Fruit fly (Drosophila melanogaster) Kc167 (cell line): ENCODE results near the gene CG17207.
"Not testable (repeated sequence)": the region's sequence is repeated elsewhere in the genome, so short reads cannot be mapped to it uniquely, and the experiment has no call there.

Experiments used
- Myc ChIP-seq: fragments of >200 bp; optimal IDR thresholded peaks from 2 replicates; lab custom pipeline; 2017; ENCODE audit warnings: missing external identifiers
- Sin3A ChIP-seq: fragments of >200 bp; optimal IDR thresholded peaks from 2 replicates; lab custom pipeline; 2018; ENCODE audit warnings: missing external identifiers
- h ChIP-seq: fragments of >200 bp; optimal IDR thresholded peaks from 3 replicates; lab custom pipeline; 2018; ENCODE audit warnings: missing external identifiers
- insv ChIP-seq: fragments of >200 bp; optimal IDR thresholded peaks from 3 replicates; lab custom pipeline; 2018; ENCODE audit warnings: missing external identifiers
- psq ChIP-seq: fragments of >200 bp; optimal IDR thresholded peaks from 2 replicates; lab custom pipeline; 2017; ENCODE audit warnings: missing external identifiers
- ttk ChIP-seq: sonication (Bioruptor generic); optimal IDR thresholded peaks from 2 replicates; lab custom pipeline; 2017; ENCODE audit warnings: missing external identifiers

CG17207 gene

DNA sequence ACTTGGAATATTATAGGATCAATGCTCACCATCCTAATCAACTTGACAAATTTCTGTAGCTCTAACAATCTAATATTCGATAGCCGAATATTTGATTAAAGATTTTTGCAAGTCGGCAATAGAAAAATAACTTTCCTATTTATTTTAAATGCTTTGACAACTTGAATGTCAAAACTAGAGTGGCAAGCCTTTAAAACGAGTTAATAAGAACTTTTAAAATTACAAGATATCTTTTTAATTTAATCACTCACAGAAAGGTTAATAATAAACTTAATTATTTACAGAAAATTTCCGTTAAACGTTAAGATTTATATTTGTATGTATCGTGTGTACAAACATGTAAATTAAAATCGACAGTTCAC, at the start of gene CG17207, which contains the start of gene CG46427:
Gene CG17207, minus strand, starts transcription at position 101 of the 362 bp plus-strand sequence.
Gene CG46427, minus strand, starts transcription at position 101 of the 362 bp plus-strand sequence.
- TF ChIP-seq psq (lab: Kevin White, UChicago) (no peak), insv (no peak), Sin3A (lab: Kevin White, UChicago) (no peak), Myc (lab: Kevin White, UChicago) (no peak), ttk (no peak), h (no peak)

DNA sequence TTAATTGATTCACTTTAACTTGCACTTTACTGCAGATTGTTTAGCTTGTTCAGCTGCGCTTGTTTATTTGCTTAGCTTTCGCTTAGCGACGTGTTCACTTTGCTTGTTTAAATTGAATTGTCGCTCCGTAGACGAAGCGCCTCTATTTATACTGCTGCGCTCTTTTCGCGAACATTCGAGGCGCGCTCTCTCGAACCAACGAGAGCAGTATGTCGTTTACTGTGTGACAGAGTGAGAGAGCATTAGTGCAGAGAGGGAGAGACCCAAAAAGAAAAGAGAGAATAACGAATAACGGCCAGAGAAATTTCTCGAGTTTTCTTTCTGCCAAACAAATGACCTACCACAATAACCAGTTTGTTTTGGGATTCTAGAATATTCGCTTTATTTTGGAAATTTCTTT, 28.7 kb upstream of the CG17207 start, which contains the start of gene Hsp70Ba:
Gene Hsp70Ba, minus strand, starts transcription at position 102 of the 400 bp plus-strand sequence.
- not testable (repeated sequence) for TF ChIP-seq Sin3A (lab: Kevin White, UChicago); h; psq (lab: Kevin White, UChicago)

DNA sequence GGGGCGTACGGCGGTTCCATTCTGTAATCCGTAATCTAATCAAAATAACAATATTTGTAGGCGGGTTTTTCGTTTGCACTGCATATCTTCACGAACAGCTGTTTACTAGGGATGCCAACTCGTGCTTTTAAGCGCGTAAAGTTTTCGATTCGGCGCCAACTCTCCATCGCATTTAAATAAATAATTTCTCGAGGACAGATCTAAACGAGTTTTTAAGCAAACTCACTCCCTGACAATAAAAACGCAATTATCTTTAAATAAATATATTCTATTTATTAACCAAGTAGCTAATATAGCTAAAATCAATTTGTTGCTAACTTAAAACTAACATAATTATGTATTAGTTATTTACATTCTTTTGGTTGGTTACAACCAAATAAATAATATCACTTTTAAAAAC, 26.3 kb upstream of the CG17207 start, which contains the start of gene CG5608:
Gene CG5608, minus strand, starts transcription at position 101 of the 400 bp plus-strand sequence.
- not testable (repeated sequence) for TF ChIP-seq Sin3A (lab: Kevin White, UChicago); ttk; insv

DNA sequence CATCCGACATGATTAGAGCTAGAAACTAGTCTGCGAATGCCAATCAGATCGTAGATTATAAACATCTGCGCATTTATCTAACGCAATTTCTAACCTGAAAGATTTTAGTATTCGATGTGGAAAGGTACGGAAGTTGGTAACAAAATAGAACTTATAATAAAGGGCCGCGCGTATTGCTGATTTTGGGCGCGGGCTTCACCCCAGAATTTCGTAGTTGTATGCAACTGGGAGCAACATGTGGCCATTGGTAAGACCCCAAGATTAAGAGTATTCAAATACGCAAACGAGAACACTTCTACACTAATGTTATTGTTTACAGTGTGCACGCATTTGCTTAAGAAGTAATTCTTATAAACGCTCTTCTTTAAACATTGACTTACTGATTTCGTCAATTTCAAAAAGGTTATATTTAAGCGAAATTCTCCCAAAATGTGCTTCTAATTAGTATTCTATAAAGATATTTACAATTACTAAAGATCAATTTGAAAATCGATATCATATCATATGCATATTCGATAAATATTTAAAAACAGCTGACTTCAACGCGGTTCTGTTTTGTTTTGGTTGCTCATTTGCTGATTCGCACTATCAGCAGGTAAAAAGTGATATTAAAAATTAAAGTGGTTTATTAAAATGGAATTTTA, 21.1 kb upstream of the CG17207 start, which contains the start of the genes CG5961 and Polr3C:
Gene CG5961, minus strand, starts transcription at position 416 of the 644 bp plus-strand sequence.
Gene Polr3C, plus strand, starts transcription at position 536 of the 644 bp plus-strand sequence.
- TF ChIP-seq insv (no peak), ttk (no peak), psq (lab: Kevin White, UChicago) (peak; percentile 69), h (no peak)

DNA sequence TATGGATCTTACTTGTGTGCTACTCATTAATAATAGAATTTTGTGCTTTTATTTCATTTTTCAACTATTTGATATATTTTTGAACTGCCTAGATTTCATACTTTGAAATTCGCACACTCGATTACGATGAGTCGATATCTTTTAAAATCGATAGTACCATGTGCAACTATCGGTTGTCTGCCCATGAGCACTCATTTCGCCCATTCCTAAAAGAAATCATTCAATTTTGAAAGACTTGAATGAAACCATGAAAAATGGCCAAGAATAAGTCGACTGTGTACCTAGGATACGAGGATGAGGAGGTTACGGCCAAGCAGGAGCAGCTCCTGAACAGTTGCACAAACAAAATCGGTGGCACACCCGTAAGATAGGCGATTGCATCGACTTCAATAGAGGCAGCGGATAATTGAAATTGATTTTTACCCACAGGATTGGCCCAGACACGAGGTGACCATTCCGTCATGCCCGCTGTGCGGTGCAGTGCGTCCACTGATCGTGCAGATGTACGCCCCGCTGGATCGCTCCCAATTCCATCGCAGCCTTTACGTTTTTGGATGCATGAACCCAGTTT, 17.5 kb upstream of the CG17207 start, which contains the start of gene trus:
Gene trus, plus strand, starts transcription at position 204 of the 571 bp plus-strand sequence.
- no peak for TF ChIP-seq Myc (lab: Kevin White, UChicago)
- no peak for TF ChIP-seq h
- TF ChIP-seq Sin3A (lab: Kevin White, UChicago) = no peak
- no peak for TF ChIP-seq insv
- TF ChIP-seq psq (lab: Kevin White, UChicago) = no peak
- TF ChIP-seq ttk = no peak

DNA sequence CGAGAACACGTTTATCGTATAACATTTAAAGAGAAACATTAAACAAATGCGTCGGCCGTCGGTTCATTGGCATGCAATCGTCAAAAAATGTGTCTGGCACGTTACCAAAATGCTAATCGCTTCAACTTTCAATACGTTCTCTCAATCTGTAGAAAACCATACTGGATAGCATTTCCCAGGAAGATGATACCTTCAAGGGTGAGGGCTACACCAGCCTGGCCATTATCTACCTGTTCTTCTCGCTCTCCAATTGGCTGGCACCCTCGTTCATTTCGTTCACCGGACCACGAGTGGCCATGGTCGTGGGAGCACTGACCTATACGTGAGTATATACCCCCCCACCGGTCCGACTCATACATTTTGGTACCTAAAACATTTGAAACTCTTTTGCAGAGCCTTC, 15.6 kb upstream of the CG17207 start:
- TF ChIP-seq insv = no peak
- TF ChIP-seq Sin3A (lab: Kevin White, UChicago) = no peak

DNA sequence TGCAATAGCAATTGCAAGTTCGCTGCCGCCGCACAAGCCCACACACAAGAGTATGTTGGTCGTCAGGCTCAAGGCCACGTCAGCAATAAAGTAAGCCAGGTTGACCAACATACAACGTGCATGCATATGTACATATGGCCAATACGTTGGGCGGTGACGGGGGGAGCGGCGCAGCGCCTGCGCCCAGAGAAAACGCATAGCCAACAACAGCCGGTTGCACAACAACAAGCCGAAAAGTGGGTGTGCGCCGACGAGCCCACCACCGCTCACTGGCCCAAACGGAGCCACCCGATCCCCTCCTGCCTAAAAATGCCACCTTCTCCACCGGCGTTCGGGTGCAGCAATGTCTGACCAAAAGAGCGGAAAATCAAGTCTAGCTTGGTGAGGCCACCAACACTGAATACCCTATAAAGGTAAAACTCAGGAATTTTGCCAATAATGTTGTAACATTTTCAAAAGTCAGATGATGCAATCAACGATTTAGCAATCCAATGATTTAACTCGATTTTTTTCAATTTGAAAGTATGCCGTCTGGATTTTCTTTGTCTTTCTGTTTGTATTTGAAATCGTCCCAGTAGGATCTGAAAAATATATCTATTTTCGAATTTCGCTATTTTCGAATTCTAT, 13.1 kb upstream of the CG17207 start, which contains the start of gene CG5509:
Gene CG5509, plus strand, starts transcription at position 577 of the 627 bp plus-strand sequence.
- TF ChIP-seq h (no peak), ttk (no peak), psq (lab: Kevin White, UChicago) (no peak), Myc (lab: Kevin White, UChicago) (no peak), Sin3A (lab: Kevin White, UChicago) (no peak), insv (no peak)

DNA sequence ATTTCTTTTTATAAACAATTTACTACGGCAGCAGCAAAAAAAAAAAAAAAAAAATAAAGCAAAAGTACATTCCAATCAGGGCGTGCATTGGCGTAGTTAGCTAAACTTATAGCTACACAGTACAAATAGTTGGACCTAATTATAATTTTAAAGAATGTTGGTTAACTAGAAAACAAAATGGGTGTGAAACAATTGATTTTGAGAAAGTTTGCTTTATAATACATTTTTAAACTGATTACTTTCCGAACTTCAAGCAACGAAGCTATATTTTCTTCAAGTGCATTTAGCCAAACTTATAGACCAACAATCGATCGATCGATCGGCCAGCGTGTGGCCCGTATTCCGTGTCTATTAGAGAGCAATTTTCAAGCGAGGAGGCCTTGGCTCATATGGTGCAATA, 12.4 kb upstream of the CG17207 start:
- TF ChIP-seq h = no peak
- no peak for TF ChIP-seq insv
- TF ChIP-seq Sin3A (lab: Kevin White, UChicago) = no peak
- no peak for TF ChIP-seq psq (lab: Kevin White, UChicago)
- no peak for TF ChIP-seq Myc (lab: Kevin White, UChicago)
- no peak for TF ChIP-seq ttk

DNA sequence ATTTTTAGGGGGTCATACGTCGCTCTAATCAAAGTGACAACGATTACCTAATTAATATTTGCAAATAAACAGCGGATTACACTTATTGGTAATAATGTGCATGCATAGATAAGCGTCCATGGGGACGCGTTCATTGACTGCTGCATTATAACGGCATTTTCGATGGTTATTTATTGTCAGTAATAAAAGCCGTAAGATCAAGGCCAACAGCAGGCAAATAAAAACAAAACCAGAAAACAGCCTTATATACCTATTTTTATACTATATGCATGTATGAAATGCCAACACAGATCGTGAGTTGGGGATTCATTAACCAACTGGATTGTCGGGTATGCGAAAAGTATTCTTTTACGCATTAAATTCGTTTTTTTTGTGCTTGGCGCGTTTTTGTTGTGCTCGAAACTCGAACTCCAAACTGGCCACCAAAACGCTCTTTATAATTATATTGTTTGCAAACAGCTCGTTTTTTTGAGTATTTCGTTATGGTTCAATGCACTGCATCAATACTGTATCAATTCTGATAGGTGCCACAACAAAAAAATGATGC, 11.8 kb upstream of the CG17207 start:
- TF ChIP-seq insv (no peak), Sin3A (lab: Kevin White, UChicago) (no peak), h (no peak), ttk (no peak), psq (lab: Kevin White, UChicago) (no peak), Myc (lab: Kevin White, UChicago) (no peak)

DNA sequence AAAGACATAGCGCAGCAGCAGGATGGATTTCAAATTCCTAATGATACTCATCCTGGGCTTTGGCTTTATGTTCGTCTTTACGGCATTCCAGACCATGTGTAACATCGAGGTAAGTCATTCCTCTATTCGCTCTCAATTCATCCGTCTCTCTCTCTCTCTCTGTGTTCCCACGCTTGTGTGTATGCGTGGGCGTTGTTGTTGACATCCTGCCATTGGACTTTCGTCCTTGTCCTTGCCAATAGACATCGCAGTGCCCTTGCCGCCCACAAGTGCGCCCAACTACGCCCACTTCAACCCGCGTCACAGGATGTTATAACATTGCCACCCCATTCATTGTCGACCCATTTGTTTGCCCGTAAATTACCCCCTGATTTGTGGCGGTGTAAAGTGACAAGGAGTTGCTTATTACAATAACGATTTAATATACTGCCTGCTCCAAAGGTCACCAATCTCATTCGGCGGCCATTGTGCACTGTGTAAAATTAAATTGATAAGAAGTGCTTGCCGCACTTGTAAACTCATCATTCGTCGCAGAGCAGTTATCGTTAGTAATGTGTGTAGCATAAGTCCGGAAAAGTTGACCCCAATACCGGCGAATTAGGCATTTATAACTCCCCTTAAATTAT, 10.8 kb upstream of the CG17207 start:
- TF ChIP-seq Sin3A (lab: Kevin White, UChicago) (no peak), Myc (lab: Kevin White, UChicago) (no peak), ttk (no peak), insv (no peak), h (no peak), psq (lab: Kevin White, UChicago) (no peak)

DNA sequence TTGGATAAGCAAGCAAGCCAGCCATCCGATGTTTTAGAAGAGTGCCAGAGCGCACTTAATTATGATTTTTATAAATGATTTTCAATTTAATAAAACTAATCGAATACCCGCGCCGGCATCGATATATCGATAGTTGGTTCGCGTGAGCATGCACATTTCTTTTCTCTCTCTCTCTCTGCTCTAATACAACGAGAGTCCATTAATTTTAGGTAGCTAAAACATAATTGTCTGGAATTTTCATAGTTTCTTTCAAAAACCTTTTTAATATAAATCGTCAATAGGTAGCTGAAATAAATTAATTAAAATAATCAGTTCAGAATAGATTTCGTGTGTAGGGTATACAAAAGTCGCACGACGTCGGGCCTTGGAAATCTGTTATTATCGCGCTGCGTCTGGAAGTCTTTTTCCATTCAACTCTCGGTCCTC, 10.0 kb upstream of the CG17207 start, which contains the start of gene CG18549:
Gene CG18549, plus strand, starts transcription at position 408 of the 426 bp plus-strand sequence.
- TF ChIP-seq ttk = no peak
- TF ChIP-seq Myc (lab: Kevin White, UChicago) = no peak
- no peak for TF ChIP-seq insv
- TF ChIP-seq Sin3A (lab: Kevin White, UChicago) = no peak
- no peak for TF ChIP-seq h
- no peak for TF ChIP-seq psq (lab: Kevin White, UChicago)

DNA sequence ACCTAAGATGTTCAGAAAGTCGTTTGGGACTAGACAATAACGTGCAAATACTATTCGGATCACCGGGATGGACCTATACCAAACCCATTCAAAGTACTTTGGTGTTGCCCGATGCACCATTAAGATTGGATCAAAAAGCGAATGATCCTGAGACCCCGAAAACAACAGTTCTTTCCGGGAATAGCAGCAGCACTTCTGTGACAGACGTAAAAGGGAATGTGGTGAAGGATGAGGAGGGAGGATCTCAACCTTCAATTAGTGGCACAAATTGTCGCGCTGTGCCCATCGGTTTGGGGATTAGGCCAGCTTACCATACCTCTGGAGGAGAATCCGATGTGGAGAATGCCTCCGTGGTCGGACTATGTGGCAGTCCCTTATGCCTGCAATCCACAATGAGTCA, 9.4 kb upstream of the CG17207 start:
- TF ChIP-seq insv (no peak), h (no peak), Myc (lab: Kevin White, UChicago) (no peak), ttk (no peak), Sin3A (lab: Kevin White, UChicago) (no peak)
